Worm (Caenorhabditis elegans) whole organism, dauer: ENCODE results near the gene cyp-33B1.

Experiments
- unc-62 ChIP-seq: sonication (generic microtip); optimal IDR thresholded peaks from 2 replicates; lab custom pipeline; 2017; ENCODE audit warnings: missing biosample characterization, missing genetic modification reagents, missing genetic modification characterization

Gene cyp-33B1

ce11 chrV:9044871-9045270 lies 3.7 kb downstream of the cyp-33B1 start, which contains the start of gene nhr-30:
Gene nhr-30, plus strand, starts transcription at chrV:9045171.
- no peak for TF ChIP-seq unc-62

DNA sequence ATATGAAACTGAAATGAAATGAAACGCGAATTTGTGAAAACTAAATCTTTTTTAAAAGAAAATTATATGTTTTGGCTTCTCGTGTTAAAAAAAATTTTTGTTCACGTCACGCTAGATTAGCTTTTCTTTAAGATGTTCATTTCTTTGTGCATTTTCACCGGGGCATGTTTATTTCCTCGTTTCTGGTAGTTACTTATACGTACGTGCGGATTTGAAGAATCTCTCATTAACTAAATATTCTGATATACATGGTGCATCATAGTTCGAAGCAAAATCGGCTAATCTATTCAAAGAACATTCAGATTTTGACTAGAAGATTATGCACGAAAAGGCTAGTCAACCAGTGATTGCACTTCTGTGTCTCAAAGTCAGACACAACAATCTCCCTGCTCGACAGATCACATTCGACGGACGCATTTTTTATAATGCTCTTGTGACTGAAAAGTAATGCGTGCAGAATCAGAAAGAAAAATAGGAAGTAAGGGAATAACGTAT lies 6.5 kb downstream of the cyp-33B1 start, which contains the start of gene C25E10.17:
Gene C25E10.17, minus strand, starts transcription at position 51 of the 495 bp plus-strand sequence.
- no peak for TF ChIP-seq unc-62

DNA sequence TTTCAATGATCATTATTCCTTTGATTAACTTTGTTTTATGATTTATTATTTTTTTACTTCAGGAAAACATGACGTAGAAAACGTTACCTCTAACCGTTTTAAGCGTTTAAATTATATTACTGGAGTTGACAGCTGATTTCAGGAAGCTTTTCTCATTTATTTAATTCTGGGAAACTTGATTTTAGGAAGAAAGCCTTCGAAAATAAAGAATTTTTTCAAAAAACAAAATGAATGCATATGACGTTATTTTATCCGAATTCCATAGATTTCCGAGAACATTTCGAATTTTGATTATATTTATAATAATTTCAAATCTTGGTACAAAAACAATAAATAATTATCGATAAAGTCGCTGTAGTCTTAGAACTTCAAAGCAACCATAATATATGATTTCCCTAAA lies 8.1 kb downstream of the cyp-33B1 start:
- TF ChIP-seq unc-62 = no peak

- no peak for TF ChIP-seq unc-62
Measured at ce11 chrV:9051100-9051499, 10.0 kb downstream of the cyp-33B1 start, which contains the start of gene C25E10.7. Gene C25E10.7, minus strand, starts transcription at chrV:9051200.

DNA sequence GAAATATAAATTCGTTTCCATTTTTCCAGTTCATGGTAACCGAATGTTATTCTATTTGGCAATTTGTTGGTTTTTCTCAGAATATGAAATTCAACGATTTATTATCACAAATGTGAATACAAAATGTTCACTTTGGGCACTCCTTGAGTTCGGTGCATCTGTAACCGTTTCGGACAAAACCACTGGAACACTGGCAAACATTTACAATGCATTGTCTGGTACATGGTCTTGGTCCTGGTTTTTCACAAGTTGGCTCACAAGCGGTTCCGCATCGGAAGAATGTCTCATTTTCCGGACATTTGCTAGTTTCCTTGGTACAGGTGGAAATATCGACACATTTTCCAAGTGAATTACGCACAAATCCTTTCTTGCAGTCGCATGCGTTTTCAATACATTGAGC lies 12.1 kb downstream of the cyp-33B1 start:
- no peak for TF ChIP-seq unc-62

- TF ChIP-seq unc-62 = no peak
Measured at ce11 chrV:9053969-9054368, 12.8 kb downstream of the cyp-33B1 start, which contains the start of gene C25E10.8. Gene C25E10.8, minus strand, starts transcription at chrV:9054069.

DNA sequence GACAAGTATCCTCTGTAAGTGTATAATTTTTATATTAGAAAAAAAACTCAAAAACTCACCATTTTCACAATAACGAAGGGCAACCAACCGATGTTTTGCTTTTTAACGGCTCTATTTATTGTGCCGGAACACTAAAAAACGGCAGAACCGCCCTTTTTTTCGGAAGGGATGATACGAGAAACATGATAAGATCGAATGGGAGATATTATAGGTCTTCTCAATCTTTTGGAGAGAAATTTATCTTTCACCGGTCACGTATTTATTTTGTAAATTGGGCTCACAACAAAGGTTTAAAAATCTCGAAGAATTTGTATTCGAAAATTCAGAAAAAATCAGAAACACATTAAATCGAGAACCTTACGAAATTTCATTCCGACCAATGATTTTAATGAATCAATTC lies 13.6 kb downstream of the cyp-33B1 start, which contains the start of gene swm-1:
Gene swm-1, minus strand, starts transcription at position 101 of the 400 bp plus-strand sequence.
- no peak for TF ChIP-seq unc-62

- TF ChIP-seq unc-62 = no peak
Measured at ce11 chrV:9055644-9056043, 14.5 kb downstream of the cyp-33B1 start.

- TF ChIP-seq unc-62 = no peak
Measured at ce11 chrV:9056253-9056652, 15.1 kb downstream of the cyp-33B1 start, which contains the start of gene C25E10.10. Gene C25E10.10, minus strand, starts transcription at chrV:9056353.

- TF ChIP-seq unc-62 = no peak
Measured at ce11 chrV:9058627-9059026, 17.5 kb downstream of the cyp-33B1 start, which contains the start of gene C25E10.11. Gene C25E10.11, minus strand, starts transcription at chrV:9058727.

ce11 chrV:9059468-9059867 lies 18.3 kb downstream of the cyp-33B1 start, which contains the start of the genes C25E10.16 and C25E10.13:
Gene C25E10.16, minus strand, starts transcription at chrV:9059568.
Gene C25E10.13, plus strand, starts transcription at chrV:9059723.
- no peak for TF ChIP-seq unc-62

ce11 chrV:9062341-9062740 lies 21.2 kb downstream of the cyp-33B1 start, which contains the start of gene C25E10.12:
Gene C25E10.12, minus strand, starts transcription at chrV:9062441.
- TF ChIP-seq unc-62 = no peak

- TF ChIP-seq unc-62 = no peak
Measured at ce11 chrV:9063134-9063533, 22.0 kb downstream of the cyp-33B1 start.

DNA sequence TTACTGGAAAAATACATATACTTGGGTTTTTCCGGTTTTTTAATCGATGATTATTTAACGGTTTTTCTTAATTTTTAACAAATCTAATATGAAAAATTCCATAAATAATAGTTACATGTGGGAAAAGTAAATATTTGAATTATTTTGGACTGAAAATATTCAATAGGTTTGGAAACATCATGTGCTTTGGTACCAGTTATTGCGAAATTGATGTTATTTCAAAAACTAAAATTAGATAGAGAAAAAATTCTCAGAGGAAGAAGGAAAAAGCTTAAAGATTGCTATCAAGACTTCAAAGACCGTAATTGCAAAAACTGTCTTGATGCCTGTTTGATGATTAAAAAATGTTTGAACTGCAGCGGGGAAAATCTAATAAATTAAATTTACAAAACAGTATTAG lies 23.9 kb downstream of the cyp-33B1 start:
- no peak for TF ChIP-seq unc-62

ce11 chrV:9065915-9066314 lies 24.8 kb downstream of the cyp-33B1 start:
- no peak for TF ChIP-seq unc-62

- TF ChIP-seq unc-62 = no peak
Measured at ce11 chrV:9067678-9068077, 26.5 kb downstream of the cyp-33B1 start, which contains the start of gene fip-2. Gene fip-2, plus strand, starts transcription at chrV:9067978.

ce11 chrV:9069680-9070079 lies 28.6 kb downstream of the cyp-33B1 start, which contains the start of gene T27E4.5:
Gene T27E4.5, minus strand, starts transcription at chrV:9069780.
- no peak for TF ChIP-seq unc-62

- no peak for TF ChIP-seq unc-62
Measured at ce11 chrV:9073322-9074038, 32.4 kb downstream of the cyp-33B1 start, which contains the start of gene oac-50. Gene oac-50, minus strand, starts transcription at chrV:9073540.
